Fruit fly (Drosophila melanogaster) whole organism, embryonic: ENCODE data around the gene CG46059.

Experiments used
- Abd-B ChIP-seq: fragments of 200-800 bp; sonication (Bioruptor generic); optimal IDR thresholded peaks from 2 replicates; lab custom pipeline; 2018; ENCODE audit warnings: missing biosample characterization, mild to moderate bottlenecking, missing genetic modification characterization, moderate library complexity
- CG10209 ChIP-seq: fragments of 200-800 bp; sonication (Bioruptor generic); optimal IDR thresholded peaks from 3 replicates; lab custom pipeline; 2017; ENCODE audit warnings: missing biosample characterization, mild to moderate bottlenecking, missing genetic modification characterization, missing genetic modification reagents
- CG10321 ChIP-seq: fragments of 200-800 bp; sonication (Bioruptor generic); IDR thresholded peaks from 2 replicates; pipeline ENCODE4 v1.3.6; 2022; ENCODE audit warnings: missing biosample characterization, missing genetic modification characterization
- CG11560 ChIP-seq: fragments of 200-800 bp; sonication (Bioruptor generic); IDR thresholded peaks from 3 replicates; pipeline ENCODE4 v1.3.6; 2022; ENCODE audit warnings: missing biosample characterization, missing genetic modification characterization
- CG12104 ChIP-seq: fragments of 200-800 bp; sonication (Bioruptor generic); optimal IDR thresholded peaks from 3 replicates; lab custom pipeline; 2016; ENCODE audit warnings: missing biosample characterization, missing genetic modification characterization
- CG12299 ChIP-seq: fragments of 200-800 bp; sonication (Bioruptor generic); optimal IDR thresholded peaks from 2 replicates; lab custom pipeline; 2018; ENCODE audit warnings: missing biosample characterization, mild to moderate bottlenecking, missing genetic modification characterization
- CG12744 ChIP-seq: fragments of 200-800 bp; sonication (Bioruptor generic); optimal IDR thresholded peaks from 2 replicates; lab custom pipeline; 2016; ENCODE audit warnings: missing biosample characterization, missing genetic modification characterization
- CG12769 ChIP-seq: fragments of 200-800 bp; sonication (Bioruptor generic); optimal IDR thresholded peaks from 2 replicates; lab custom pipeline; 2019; ENCODE audit warnings: missing biosample characterization, mild to moderate bottlenecking, missing genetic modification characterization, moderate library complexity
- CG15011 ChIP-seq: fragments of 200-800 bp; sonication (Bioruptor generic); optimal IDR thresholded peaks from 3 replicates; lab custom pipeline; 2018; ENCODE audit warnings: missing biosample characterization, mild to moderate bottlenecking, missing genetic modification characterization
- CG16863 ChIP-seq: fragments of 200-800 bp; sonication (Bioruptor generic); optimal IDR thresholded peaks from 3 replicates; lab custom pipeline; 2016; ENCODE audit warnings: missing biosample characterization, missing genetic modification characterization
- CG17186 ChIP-seq: fragments of 200-800 bp; sonication (Bioruptor generic); optimal IDR thresholded peaks from 3 replicates; lab custom pipeline; 2017; ENCODE audit warnings: missing biosample characterization, missing genetic modification reagents, missing genetic modification characterization
- CG17802 ChIP-seq: fragments of 200-800 bp; sonication (Bioruptor generic); optimal IDR thresholded peaks from 2 replicates; lab custom pipeline; 2018; ENCODE audit warnings: missing biosample characterization, mild to moderate bottlenecking, missing genetic modification characterization, moderate library complexity
- CG31365 ChIP-seq: fragments of 200-800 bp; sonication (Bioruptor generic); optimal IDR thresholded peaks from 2 replicates; lab custom pipeline; 2018; ENCODE audit warnings: missing biosample characterization, mild to moderate bottlenecking, missing genetic modification characterization
- CG3281 ChIP-seq: fragments of 200-800 bp; sonication (Bioruptor generic); optimal IDR thresholded peaks from 3 replicates; lab custom pipeline; 2017; ENCODE audit warnings: missing biosample characterization, mild to moderate bottlenecking, missing genetic modification characterization
- CG42726 ChIP-seq: fragments of 200-800 bp; sonication (Bioruptor generic); IDR thresholded peaks from 2 replicates; pipeline ENCODE4 v1.3.6; 2022; ENCODE audit warnings: missing biosample characterization, missing genetic modification characterization; ENCODE audit not compliant: partially characterized antibody
- CG6654 ChIP-seq: fragments of 200-800 bp; sonication (Bioruptor generic); optimal IDR thresholded peaks from 2 replicates; lab custom pipeline; 2017; ENCODE audit warnings: missing biosample characterization, mild to moderate bottlenecking, missing genetic modification characterization
- CG9215 ChIP-seq: fragments of 200-800 bp; sonication (Bioruptor generic); IDR thresholded peaks from 2 replicates; pipeline ENCODE4 v1.3.6; 2022; ENCODE audit warnings: missing biosample characterization, missing genetic modification characterization
- CG9797 ChIP-seq: fragments of 200-800 bp; sonication (Bioruptor generic); optimal IDR thresholded peaks from 3 replicates; lab custom pipeline; 2018; ENCODE audit warnings: missing biosample characterization, mild to moderate bottlenecking, missing genetic modification characterization
- Dbx ChIP-seq: fragments of 200-800 bp; sonication (Bioruptor generic); IDR thresholded peaks from 3 replicates; pipeline ENCODE4 v1.3.6; 2022; ENCODE audit warnings: missing biosample characterization, missing genetic modification characterization
- Dp ChIP-seq: fragments of 200-800 bp; sonication (Bioruptor generic); optimal IDR thresholded peaks from 2 replicates; lab custom pipeline; 2018; ENCODE audit warnings: missing biosample characterization, mild to moderate bottlenecking, missing genetic modification characterization, moderate library complexity
- GATAe ChIP-seq: fragments of 200-800 bp; sonication (Bioruptor generic); conservative IDR thresholded peaks from 2 replicates; pipeline ENCODE4 v1.3.6; 2022; ENCODE audit warnings: missing biosample characterization, missing genetic modification characterization
- Gsc ChIP-seq: fragments of 200-800 bp; sonication (Bioruptor generic); IDR thresholded peaks from 2 replicates; pipeline ENCODE4 v1.3.6; 2022; ENCODE audit warnings: missing biosample characterization, missing genetic modification characterization
- H2.0 ChIP-seq: fragments of 200-800 bp; sonication (Bioruptor generic); IDR thresholded peaks from 2 replicates; pipeline ENCODE4 v1.3.6; 2022; ENCODE audit warnings: missing biosample characterization, missing genetic modification characterization
- Hey ChIP-seq: fragments of 200-800 bp; sonication (Bioruptor generic); optimal IDR thresholded peaks from 3 replicates; lab custom pipeline; 2018; ENCODE audit warnings: missing biosample characterization, mild to moderate bottlenecking, missing genetic modification characterization
- Oli ChIP-seq: fragments of 200-800 bp; sonication (Bioruptor generic); optimal IDR thresholded peaks from 2 replicates; lab custom pipeline; 2018; ENCODE audit warnings: missing biosample characterization, mild to moderate bottlenecking, missing genetic modification characterization, moderate library complexity
- bab2 ChIP-seq: fragments of 200-800 bp; sonication (Bioruptor generic); optimal IDR thresholded peaks from 2 replicates; lab custom pipeline; 2016; ENCODE audit warnings: missing biosample characterization, missing genetic modification characterization
- bsh ChIP-seq, 2 experiments: fragments of 200-800 bp; sonication (Bioruptor generic); optimal IDR thresholded peaks; 2 replicates each; lab custom pipeline; 2017 to 2018; ENCODE audit warnings: mild to moderate bottlenecking in 2 of 2, missing biosample characterization in 2 of 2, missing genetic modification characterization in 2 of 2, moderate library complexity in 1 of 2
- cad ChIP-seq: fragments of >200 bp; optimal IDR thresholded peaks from 2 replicates; lab custom pipeline; 2017; ENCODE audit warnings: missing biosample characterization, missing genetic modification characterization
- cato ChIP-seq: fragments of 200-800 bp; sonication (Bioruptor generic); optimal IDR thresholded peaks from 2 replicates; lab custom pipeline; 2016; ENCODE audit warnings: missing biosample characterization, missing genetic modification characterization, borderline replicate concordance
- crol ChIP-seq: fragments of 200-800 bp; sonication (Bioruptor generic); IDR thresholded peaks from 2 replicates; pipeline ENCODE4 v1.3.6; 2022; ENCODE audit warnings: missing biosample characterization, missing genetic modification characterization
- cwo ChIP-seq: fragments of 200-800 bp; sonication (Bioruptor generic); optimal IDR thresholded peaks from 3 replicates; lab custom pipeline; 2017; ENCODE audit warnings: missing biosample characterization, missing genetic modification characterization, mild to moderate bottlenecking, moderate library complexity, missing genetic modification reagents
- fd64A ChIP-seq: fragments of 200-800 bp; sonication (Bioruptor generic); optimal IDR thresholded peaks from 3 replicates; lab custom pipeline; 2018; ENCODE audit warnings: missing biosample characterization, mild to moderate bottlenecking, missing genetic modification characterization
- gem ChIP-seq: fragments of 200-800 bp; sonication (Bioruptor generic); optimal IDR thresholded peaks from 2 replicates; lab custom pipeline; 2019; ENCODE audit warnings: missing biosample characterization, mild to moderate bottlenecking, missing genetic modification characterization, moderate library complexity
- gro ChIP-seq: fragments of 200-800 bp; sonication (Bioruptor generic); optimal IDR thresholded peaks from 2 replicates; lab custom pipeline; 2016; ENCODE audit warnings: missing biosample characterization, missing genetic modification characterization
- gsb-n ChIP-seq: fragments of 200-800 bp; sonication (Bioruptor generic); optimal IDR thresholded peaks from 3 replicates; lab custom pipeline; 2018; ENCODE audit warnings: missing biosample characterization, mild to moderate bottlenecking, missing genetic modification characterization
- hb ChIP-seq: fragments of 200-800 bp; sonication (Bioruptor generic); IDR thresholded peaks from 3 replicates; pipeline ENCODE4 v1.3.6; 2022; ENCODE audit warnings: missing biosample characterization, missing genetic modification characterization; ENCODE audit not compliant: partially characterized antibody
- klu ChIP-seq: fragments of 200-800 bp; sonication (Bioruptor generic); IDR thresholded peaks from 2 replicates; pipeline ENCODE4 v1.3.6; 2022; ENCODE audit warnings: missing biosample characterization, missing genetic modification characterization
- lab ChIP-seq: fragments of 200-800 bp; sonication (Bioruptor generic); optimal IDR thresholded peaks from 3 replicates; lab custom pipeline; 2017; ENCODE audit warnings: missing biosample characterization, missing genetic modification characterization, mild to moderate bottlenecking, moderate library complexity, missing genetic modification reagents
- mirr ChIP-seq: fragments of 200-800 bp; sonication (Bioruptor generic); optimal IDR thresholded peaks from 3 replicates; lab custom pipeline; 2018; ENCODE audit warnings: missing biosample characterization, mild to moderate bottlenecking, missing genetic modification characterization
- phol ChIP-seq: fragments of 200-800 bp; sonication (Bioruptor generic); optimal IDR thresholded peaks from 3 replicates; lab custom pipeline; 2018; ENCODE audit warnings: missing biosample characterization, mild to moderate bottlenecking, missing genetic modification characterization, moderate library complexity
- psq ChIP-seq: fragments of 200-800 bp; sonication (Bioruptor generic); optimal IDR thresholded peaks from 2 replicates; lab custom pipeline; 2017; ENCODE audit warnings: missing biosample characterization, missing genetic modification characterization
- row ChIP-seq: fragments of 200-800 bp; sonication (Bioruptor generic); IDR thresholded peaks from 3 replicates; pipeline ENCODE4 v1.3.6; 2022; ENCODE audit warnings: missing biosample characterization, missing genetic modification characterization
- salm ChIP-seq: fragments of 200-800 bp; sonication (Bioruptor generic); optimal IDR thresholded peaks from 2 replicates; lab custom pipeline; 2018; ENCODE audit warnings: missing biosample characterization, mild to moderate bottlenecking, missing genetic modification characterization
- sc ChIP-seq, 3 experiments: fragments of >200 bp in 2 of 3; fragments of 200-800 bp in 1 of 3; sonication (Bioruptor generic) in 1 of 3; optimal IDR thresholded peaks; 2 replicates in 2 of 3; 3 replicates in 1 of 3; lab custom pipeline; 2017; ENCODE audit warnings: mild to moderate bottlenecking in 1 of 3, missing biosample characterization in 1 of 3, missing genetic modification characterization in 1 of 3, missing genetic modification reagents in 1 of 3
- sens-2 ChIP-seq: fragments of 200-800 bp; sonication (Bioruptor generic); IDR thresholded peaks from 2 replicates; pipeline ENCODE4 v1.3.6; 2022; ENCODE audit warnings: missing biosample characterization, missing genetic modification characterization
- so ChIP-seq: fragments of 200-800 bp; sonication (Bioruptor generic); IDR thresholded peaks from 3 replicates; pipeline ENCODE4 v1.3.6; 2022; ENCODE audit warnings: missing biosample characterization, missing genetic modification characterization
- tgo ChIP-seq: fragments of 200-800 bp; sonication (Bioruptor generic); IDR thresholded peaks from 3 replicates; pipeline ENCODE4 v1.3.6; 2022; ENCODE audit warnings: missing biosample characterization, missing genetic modification characterization

Gene CG46059

dm6 chr2L:19164933-19165813, 18.4 kb downstream of the CG46059 start (continued):
- TF ChIP-seq GATAe (GFP tag; lab: Robert Waterston, UW) = peak; percentile 90
- peak; percentile 96 for TF ChIP-seq cwo
- peak; percentile 97 for TF ChIP-seq tgo (GFP tag; lab: Robert Waterston, UW)
- TF ChIP-seq CG9215 (GFP tag; lab: Robert Waterston, UW) = peak; percentile 92
- TF ChIP-seq H2.0 (GFP tag; lab: Robert Waterston, UW) = peak; percentile 96
- peak; percentile 95 for TF ChIP-seq salm
- peak; percentile 97 for TF ChIP-seq so
- TF ChIP-seq CG12104 = peak; percentile 90
- TF ChIP-seq CG16863 (GFP tag; lab: Kevin White, UChicago) = peak; percentile 94
- peak; percentile 71 to 98 for TF ChIP-seq bsh (GFP tag; optimal IDR thresholded peaks at IDR 0.05; lab: Kevin White, UChicago)
- TF ChIP-seq klu (GFP tag; lab: Robert Waterston, UW) = peak; percentile 92
- no peak for TF ChIP-seq Gsc (GFP tag; lab: Robert Waterston, UW)
- peak; percentile 88 for TF ChIP-seq cato (GFP tag; lab: Kevin White, UChicago)
- peak; percentile 87 for TF ChIP-seq CG31365
- TF ChIP-seq CG12744 (GFP tag; lab: Kevin White, UChicago) = peak; percentile 94
- TF ChIP-seq cad (GFP tag; lab: Kevin White, UChicago) = no peak
- peak; percentile 53 for TF ChIP-seq mirr (GFP tag; lab: Kevin White, UChicago)
- peak; percentile 85 for TF ChIP-seq CG17802 (tag; lab: Kevin White, UChicago)
- TF ChIP-seq sc (optimal IDR thresholded peaks at IDR 0.05; lab: Kevin White, UChicago) = no peak
- peak; percentile 91 for TF ChIP-seq sc (GFP tag; optimal IDR thresholded peaks at IDR 0.05; lab: Kevin White, UChicago)
- TF ChIP-seq CG12769 = peak; percentile 95
- TF ChIP-seq CG9797 (GFP tag; lab: Kevin White, UChicago) = peak; percentile 33
- peak; percentile 96 for TF ChIP-seq Dbx (GFP tag; lab: Robert Waterston, UW)
- no peak for TF ChIP-seq Abd-B (GFP tag; lab: Kevin White, UChicago)
- peak; percentile 7 for TF ChIP-seq Dp (GFP tag; lab: Kevin White, UChicago)
- TF ChIP-seq CG15011 (GFP tag; lab: Kevin White, UChicago) = peak; percentile 95
- TF ChIP-seq crol (GFP tag; lab: Robert Waterston, UW) = peak; percentile 38; the same call in 1 of the 2 replicates
- TF ChIP-seq CG3281 (GFP tag; lab: Kevin White, UChicago) = peak; percentile 96
- peak; percentile 97 for TF ChIP-seq phol
- peak; percentile 96 for TF ChIP-seq CG10209
- TF ChIP-seq CG11560 (tag; lab: Robert Waterston, UW) = peak; percentile 77
- TF ChIP-seq Hey (tag; lab: Kevin White, UChicago) = peak; percentile 75
- peak; percentile 86 for TF ChIP-seq psq
- TF ChIP-seq CG6654 (GFP tag; lab: Kevin White, UChicago) = peak; percentile 86
- TF ChIP-seq gem (tag; lab: Kevin White, UChicago) = peak; percentile 98
- peak; percentile 92 for TF ChIP-seq gro (GFP tag; lab: Kevin White, UChicago)
- peak; percentile 97 for TF ChIP-seq Oli (tag; lab: Kevin White, UChicago)
- peak; percentile 95 for TF ChIP-seq bab2 (GFP tag; lab: Kevin White, UChicago)
- TF ChIP-seq CG12299 = peak; percentile 96
- peak; percentile 81 for TF ChIP-seq CG10321 (GFP tag; lab: Robert Waterston, UW)
- TF ChIP-seq hb = no peak
- peak; percentile 89 for TF ChIP-seq fd64A (GFP tag; lab: Kevin White, UChicago)
- peak; percentile 89 for TF ChIP-seq CG17186
- 0 out of 2 replicates have a peak, but pooled peaks have one; percentile 15 for TF ChIP-seq CG42726 (GFP tag; lab: Robert Waterston, UW)
- TF ChIP-seq row (GFP tag; lab: Robert Waterston, UW) = peak; percentile 98
- TF ChIP-seq lab (GFP tag; lab: Kevin White, UChicago) = peak; percentile 99
- TF ChIP-seq sens-2 (GFP tag; lab: Robert Waterston, UW) = peak; percentile 92
- TF ChIP-seq gsb-n = peak; percentile 97
